Fruit fly (Drosophila melanogaster) whole organism, adult: ENCODE measurements around the gene CG31142.
A peak's percentile ranks its signal among the peaks of the same experiment; 100 is the strongest.

Experiments used
- CG11617 ChIP-seq: fragments of 200-800 bp; sonication (Bioruptor generic); optimal IDR thresholded peaks from 2 replicates; lab custom pipeline; 2017; ENCODE audit warnings: mild to moderate bottlenecking, missing biosample characterization, missing genetic modification reagents, missing genetic modification characterization
- CG12768 ChIP-seq: fragments of 200-800 bp; sonication (Bioruptor generic); optimal IDR thresholded peaks from 2 replicates; lab custom pipeline; 2017; ENCODE audit warnings: missing biosample characterization, missing genetic modification characterization, mild to moderate bottlenecking, moderate library complexity, missing genetic modification reagents
- CG14711 ChIP-seq: fragments of 200-800 bp; sonication (Bioruptor generic); optimal IDR thresholded peaks from 2 replicates; lab custom pipeline; 2018; ENCODE audit warnings: missing biosample characterization, mild to moderate bottlenecking, missing genetic modification characterization, moderate library complexity
- CG1620 ChIP-seq: fragments of 200-800 bp; sonication (Bioruptor generic); optimal IDR thresholded peaks from 2 replicates; lab custom pipeline; 2016; ENCODE audit warnings: missing biosample characterization, missing genetic modification characterization
- CG33017 ChIP-seq: fragments of 200-800 bp; sonication (Bioruptor generic); optimal IDR thresholded peaks from 2 replicates; lab custom pipeline; 2018; ENCODE audit warnings: missing biosample characterization, mild to moderate bottlenecking, missing genetic modification characterization, moderate library complexity
- CG5204 ChIP-seq: fragments of 200-800 bp; sonication (Bioruptor generic); optimal IDR thresholded peaks from 2 replicates; lab custom pipeline; 2016; ENCODE audit warnings: missing biosample characterization, missing genetic modification characterization
- CG7045 ChIP-seq: fragments of 200-800 bp; sonication (Bioruptor generic); optimal IDR thresholded peaks from 2 replicates; lab custom pipeline; 2017; ENCODE audit warnings: missing biosample characterization, mild to moderate bottlenecking, missing genetic modification characterization
- CG7101 ChIP-seq: fragments of 200-800 bp; sonication (Bioruptor generic); optimal IDR thresholded peaks from 2 replicates; lab custom pipeline; 2018; ENCODE audit warnings: missing biosample characterization, mild to moderate bottlenecking, missing genetic modification characterization, moderate library complexity
- Clk ChIP-seq: fragments of 200-800 bp; sonication (Bioruptor generic); optimal IDR thresholded peaks from 2 replicates; lab custom pipeline; 2017; ENCODE audit warnings: missing biosample characterization, missing genetic modification characterization
- Crg-1 ChIP-seq: fragments of 200-800 bp; sonication (Bioruptor generic); optimal IDR thresholded peaks from 2 replicates; lab custom pipeline; 2016; ENCODE audit warnings: missing biosample characterization, missing genetic modification characterization
- Hr96 ChIP-seq: fragments of 200-800 bp; sonication (Bioruptor generic); optimal IDR thresholded peaks from 2 replicates; lab custom pipeline; 2016; ENCODE audit warnings: missing biosample characterization, missing genetic modification characterization
- Mnt ChIP-seq: fragments of 200-800 bp; sonication (Bioruptor generic); optimal IDR thresholded peaks from 2 replicates; lab custom pipeline; 2016; ENCODE audit warnings: missing biosample characterization, mild to moderate bottlenecking, missing genetic modification characterization
- bab1 ChIP-seq: fragments of 200-800 bp; sonication (Bioruptor generic); optimal IDR thresholded peaks from 3 replicates; lab custom pipeline; 2019; ENCODE audit warnings: missing biosample characterization, mild to moderate bottlenecking, missing genetic modification characterization, moderate library complexity
- cic ChIP-seq: fragments of 200-800 bp; sonication (Bioruptor generic); optimal IDR thresholded peaks from 2 replicates; lab custom pipeline; 2017; ENCODE audit warnings: missing biosample characterization, mild to moderate bottlenecking, missing genetic modification characterization, moderate library complexity
- cnc ChIP-seq, 2 experiments: fragments of >200 bp; optimal IDR thresholded peaks; 2 replicates each; lab custom pipeline; 2017
- kay ChIP-seq: fragments of 200-800 bp; sonication (Bioruptor generic); peaks from one replicate; lab custom pipeline; 2016; ENCODE audit warnings: missing biosample characterization, missing genetic modification characterization, borderline replicate concordance
- ovo ChIP-seq: fragments of 200-800 bp; sonication (Bioruptor generic); optimal IDR thresholded peaks from 2 replicates; lab custom pipeline; 2016; ENCODE audit warnings: missing biosample characterization, missing genetic modification characterization
- pad ChIP-seq: fragments of 200-800 bp; sonication (Bioruptor generic); optimal IDR thresholded peaks from 3 replicates; lab custom pipeline; 2017; ENCODE audit warnings: missing biosample characterization, missing genetic modification characterization, mild to moderate bottlenecking, moderate library complexity, missing genetic modification reagents
- tj ChIP-seq: fragments of 200-800 bp; sonication (Bioruptor generic); optimal IDR thresholded peaks from 3 replicates; lab custom pipeline; 2017; ENCODE audit warnings: missing biosample characterization, mild to moderate bottlenecking, missing genetic modification characterization, moderate library complexity
- toe ChIP-seq: fragments of 200-800 bp; sonication (Bioruptor generic); optimal IDR thresholded peaks from 2 replicates; lab custom pipeline; 2016; ENCODE audit warnings: missing biosample characterization, missing genetic modification characterization

The CG31142 gene

dm6 chr3R:23931095-23931728, 2.2 kb downstream of the CG31142 start, which contains the start of the genes Rpt2 and CG13599:
Gene Rpt2 (minus strand): TSS chr3R:23931558.
Gene CG13599 (plus strand): TSS chr3R:23931639.
- TF ChIP-seq ovo (GFP tag; lab: Kevin White, UChicago) = no peak
- TF ChIP-seq CG1620 (GFP tag; lab: Kevin White, UChicago) = no peak
- TF ChIP-seq tj = no peak
- TF ChIP-seq Clk (GFP tag; lab: Kevin White, UChicago) = no peak
- TF ChIP-seq pad (GFP tag; lab: Kevin White, UChicago) = no peak
- TF ChIP-seq cic (GFP tag; lab: Kevin White, UChicago) = no peak
- TF ChIP-seq Hr96 (GFP tag; lab: Kevin White, UChicago) = no peak
- no peak for TF ChIP-seq toe
- no peak for TF ChIP-seq CG5204 (GFP tag; lab: Kevin White, UChicago)
- TF ChIP-seq CG11617 (GFP tag; lab: Kevin White, UChicago) = no peak
- no peak for TF ChIP-seq kay
- TF ChIP-seq CG12768 = no peak
- TF ChIP-seq CG7045 (GFP tag; lab: Kevin White, UChicago) = no peak
- peak; percentile 73 to 89 for TF ChIP-seq cnc (optimal IDR thresholded peaks at IDR 0.05; lab: Kevin White, UChicago)
- TF ChIP-seq CG7101 (tag; lab: Kevin White, UChicago) = peak; percentile 40
- TF ChIP-seq CG33017 (tag; lab: Kevin White, UChicago) = no peak
- TF ChIP-seq Mnt (GFP tag; lab: Kevin White, UChicago) = no peak
- TF ChIP-seq CG14711 (tag; lab: Kevin White, UChicago) = peak; percentile 40
- peak; percentile 63 for TF ChIP-seq bab1
- TF ChIP-seq Crg-1 (GFP tag; lab: Kevin White, UChicago) = no peak

DNA sequence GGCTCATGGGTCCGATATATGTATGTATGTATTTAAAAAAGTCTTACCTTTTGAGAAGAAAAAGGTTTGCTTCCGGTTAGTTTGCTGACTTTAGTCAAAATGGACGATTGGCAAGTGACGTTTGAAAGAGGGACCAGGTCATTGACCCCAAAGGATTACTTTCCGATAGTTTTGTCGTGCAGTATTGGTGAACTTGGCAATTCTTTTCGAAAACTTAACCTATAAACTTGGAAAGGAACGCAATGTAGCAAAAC, 4.3 kb downstream of the CG31142 start, which contains the start of gene RpS19b:
RpS19b (minus strand) TSS at position 101 of the 254 bp plus-strand sequence.
- TF ChIP-seq toe (no peak), cnc (optimal IDR thresholded peaks at IDR 0.05; lab: Kevin White, UChicago) (no peak), cic (GFP tag; lab: Kevin White, UChicago) (no peak), Crg-1 (GFP tag; lab: Kevin White, UChicago) (no peak), CG11617 (GFP tag; lab: Kevin White, UChicago) (no peak), ovo (GFP tag; lab: Kevin White, UChicago) (no peak), bab1 (no peak)

DNA sequence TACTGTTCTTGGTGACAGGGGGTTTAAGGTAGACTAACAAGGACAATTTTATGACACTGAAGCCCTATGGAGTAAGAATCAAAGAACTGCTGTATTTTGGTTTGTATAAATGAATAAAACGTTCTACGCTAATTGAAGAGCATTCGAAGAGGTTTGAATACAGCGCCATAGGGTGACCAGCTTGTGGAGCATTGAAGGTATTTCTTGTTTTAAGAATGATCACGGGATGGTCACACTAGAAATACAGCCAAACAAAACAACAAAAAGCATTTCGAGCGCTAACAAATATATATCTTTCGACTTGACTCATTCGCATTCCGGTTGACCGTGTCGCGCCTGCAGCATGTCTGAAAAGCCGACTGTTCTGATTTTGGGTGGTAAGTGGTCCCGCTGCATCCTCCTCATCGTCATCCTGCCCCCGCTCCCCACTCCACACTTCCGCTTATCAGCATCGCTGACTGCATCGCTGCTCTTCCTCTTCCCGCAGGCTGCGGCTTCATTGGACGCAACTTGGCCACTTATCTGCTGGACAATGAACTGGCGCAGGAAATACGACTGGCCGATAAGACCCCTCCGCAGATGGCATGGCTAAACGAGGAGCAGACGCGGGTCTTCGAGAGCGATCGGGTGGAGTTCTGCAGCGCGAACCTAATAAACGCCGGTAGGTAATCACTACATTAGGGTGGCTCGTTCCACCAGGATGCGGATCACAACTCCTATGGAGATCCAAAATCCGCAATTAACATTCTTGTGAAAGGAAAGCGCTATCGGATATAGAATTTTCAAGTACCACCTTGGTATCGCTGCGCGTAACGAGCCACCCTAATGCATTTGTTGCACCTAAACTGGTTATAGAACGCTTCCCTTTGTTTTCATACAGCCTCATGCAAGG, 4.9 kb downstream of the CG31142 start, which contains the start of gene CG5854:
CG5854 (plus strand) TSS at position 229 of the 892 bp plus-strand sequence.
- no peak for TF ChIP-seq cnc (optimal IDR thresholded peaks at IDR 0.05; lab: Kevin White, UChicago)
- TF ChIP-seq pad (GFP tag; lab: Kevin White, UChicago) = peak; percentile 32
- TF ChIP-seq Mnt (GFP tag; lab: Kevin White, UChicago) = peak; percentile 60
- peak; percentile 19 for TF ChIP-seq tj
- peak; percentile 71 for TF ChIP-seq CG7101 (tag; lab: Kevin White, UChicago)
- TF ChIP-seq CG7045 (GFP tag; lab: Kevin White, UChicago) = peak; percentile 25
- TF ChIP-seq CG1620 (GFP tag; lab: Kevin White, UChicago) = no peak
- no peak for TF ChIP-seq toe
- no peak for TF ChIP-seq kay
- peak; percentile 63 for TF ChIP-seq bab1
- no peak for TF ChIP-seq Hr96 (GFP tag; lab: Kevin White, UChicago)
- TF ChIP-seq CG11617 (GFP tag; lab: Kevin White, UChicago) = peak; percentile 58
- TF ChIP-seq Clk (GFP tag; lab: Kevin White, UChicago) = no peak
- TF ChIP-seq CG12768 = peak; percentile 28
- peak; percentile 30 for TF ChIP-seq Crg-1 (GFP tag; lab: Kevin White, UChicago)
- no peak for TF ChIP-seq ovo (GFP tag; lab: Kevin White, UChicago)
- TF ChIP-seq CG33017 (tag; lab: Kevin White, UChicago) = peak; percentile 86
- no peak for TF ChIP-seq CG5204 (GFP tag; lab: Kevin White, UChicago)
- peak; percentile 75 for TF ChIP-seq CG14711 (tag; lab: Kevin White, UChicago)
- peak; percentile 61 for TF ChIP-seq cic (GFP tag; lab: Kevin White, UChicago)

dm6 chr3R:23938564-23939122, 9.6 kb downstream of the CG31142 start:
- TF ChIP-seq CG14711 (tag; lab: Kevin White, UChicago) = no peak
- peak; percentile 65 for TF ChIP-seq CG33017 (tag; lab: Kevin White, UChicago)
- peak; percentile 37 for TF ChIP-seq Mnt (GFP tag; lab: Kevin White, UChicago)
- TF ChIP-seq cic (GFP tag; lab: Kevin White, UChicago) = peak; percentile 63
- TF ChIP-seq CG11617 (GFP tag; lab: Kevin White, UChicago) = peak; percentile 54
- peak; percentile 52 for TF ChIP-seq CG12768
- peak; percentile 54 for TF ChIP-seq pad (GFP tag; lab: Kevin White, UChicago)
- TF ChIP-seq CG7045 (GFP tag; lab: Kevin White, UChicago) = peak; percentile 29
- TF ChIP-seq kay = no peak
